Worm (Caenorhabditis elegans) whole organism, midembryonic: ENCODE measurements around the gene W05B10.4.

Experiments
- T22C8.4 ChIP-seq: fragments of 200-800 bp; sonication (Bioruptor generic); IDR thresholded peaks from 2 replicates; pipeline ENCODE4 v1.3.6; 2022; ENCODE audit warnings: missing genetic modification characterization, missing compliant biosample characterization
- cog-1 ChIP-seq: sonication (generic microtip); optimal IDR thresholded peaks from 2 replicates; lab custom pipeline; 2016; ENCODE audit warnings: missing genetic modification characterization, missing compliant biosample characterization
- flt-1 ChIP-seq: fragments of 200-800 bp; sonication (Bioruptor generic); IDR thresholded peaks from 2 replicates; pipeline ENCODE4 v1.3.6; 2022; ENCODE audit warnings: missing genetic modification characterization, missing compliant biosample characterization
- klf-2 ChIP-seq: fragments of 200-800 bp; sonication (Bioruptor generic); conservative IDR thresholded peaks from 2 replicates; pipeline ENCODE4 v1.3.6; 2022; ENCODE audit warnings: missing genetic modification reagents, missing genetic modification characterization, missing compliant biosample characterization
- med-1 ChIP-seq: sonication (generic microtip); optimal IDR thresholded peaks from 2 replicates; lab custom pipeline; 2017; ENCODE audit warnings: missing genetic modification characterization, mild to moderate bottlenecking, missing compliant biosample characterization, antibody characterized with exemption, missing genetic modification reagents; ENCODE audit not compliant: insufficient read depth
- ref-1 ChIP-seq: fragments of 200-800 bp; sonication (Bioruptor generic); conservative IDR thresholded peaks from 2 replicates; pipeline ENCODE4 v1.3.6; 2022; ENCODE audit warnings: missing genetic modification reagents, missing genetic modification characterization, missing compliant biosample characterization
- tab-1 ChIP-seq: fragments of 200-800 bp; sonication (Bioruptor generic); IDR thresholded peaks from 2 replicates; pipeline ENCODE4 v1.3.6; 2022; ENCODE audit warnings: missing genetic modification characterization, missing compliant biosample characterization
- ztf-23 ChIP-seq: fragments of 200-800 bp; sonication (Bioruptor generic); IDR thresholded peaks from 2 replicates; pipeline ENCODE4 v1.3.6; 2022; ENCODE audit warnings: missing genetic modification reagents, missing genetic modification characterization, missing compliant biosample characterization
- ztf-29 ChIP-seq: fragments of 200-800 bp; sonication (Bioruptor generic); IDR thresholded peaks from 2 replicates; pipeline ENCODE4 v1.3.6; 2022; ENCODE audit warnings: missing genetic modification reagents, missing genetic modification characterization, missing compliant biosample characterization

ce11 chrV:12676299-12676698 lies 8.3 kb downstream of the W05B10.4 start:
- TF ChIP-seq klf-2 (no peak), ztf-29 (GFP tag; lab: Robert Waterston, UW) (no peak), med-1 (GFP tag; lab: Kevin White, UChicago) (no peak), cog-1 (tag; lab: Kevin White, UChicago) (no peak), flt-1 (GFP tag; lab: Robert Waterston, UW) (no peak), T22C8.4 (GFP tag; lab: Robert Waterston, UW) (no peak), ref-1 (GFP tag; lab: Robert Waterston, UW) (no peak), ztf-23 (GFP tag; lab: Robert Waterston, UW) (no peak), tab-1 (GFP tag; lab: Robert Waterston, UW) (no peak)
